Fruit fly (Drosophila melanogaster): ENCODE measurements around the gene CG8326.
A peak's percentile ranks its signal among the peaks of the same experiment; 100 is the strongest.

CG8326 gene

DNA sequence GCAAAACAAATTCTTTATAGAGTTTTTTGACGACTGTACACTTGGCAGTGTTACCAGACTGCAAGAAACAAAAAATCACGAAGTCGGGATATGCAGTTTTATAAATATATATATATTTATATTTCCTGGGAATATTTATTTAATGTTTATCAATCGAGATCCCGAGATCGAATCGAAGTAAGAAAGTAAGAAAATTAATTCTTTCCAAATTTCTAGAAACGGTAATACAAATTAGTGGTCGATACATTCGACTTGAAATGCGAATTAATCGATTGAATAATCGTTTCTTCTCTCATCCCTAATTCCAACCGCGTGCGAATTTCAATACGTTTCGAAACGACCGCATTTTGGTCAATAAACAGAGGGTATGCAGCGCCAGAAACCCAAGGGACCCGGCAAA is 6.7 kb upstream of the CG8326 start, which contains the start of the genes CG8289 and CG5800:
CG8289 (minus strand) TSS at position 44 of the 400 bp plus-strand sequence.
CG5800 (plus strand) TSS at position 281 of the 400 bp plus-strand sequence.
- TF ChIP-seq Myc (optimal IDR thresholded peaks at IDR 0.05) (no peak), insv (optimal IDR thresholded peaks at IDR 0.05) (no peak), h (optimal IDR thresholded peaks at IDR 0.05) (no peak), psq (optimal IDR thresholded peaks at IDR 0.05) (no peak)

DNA sequence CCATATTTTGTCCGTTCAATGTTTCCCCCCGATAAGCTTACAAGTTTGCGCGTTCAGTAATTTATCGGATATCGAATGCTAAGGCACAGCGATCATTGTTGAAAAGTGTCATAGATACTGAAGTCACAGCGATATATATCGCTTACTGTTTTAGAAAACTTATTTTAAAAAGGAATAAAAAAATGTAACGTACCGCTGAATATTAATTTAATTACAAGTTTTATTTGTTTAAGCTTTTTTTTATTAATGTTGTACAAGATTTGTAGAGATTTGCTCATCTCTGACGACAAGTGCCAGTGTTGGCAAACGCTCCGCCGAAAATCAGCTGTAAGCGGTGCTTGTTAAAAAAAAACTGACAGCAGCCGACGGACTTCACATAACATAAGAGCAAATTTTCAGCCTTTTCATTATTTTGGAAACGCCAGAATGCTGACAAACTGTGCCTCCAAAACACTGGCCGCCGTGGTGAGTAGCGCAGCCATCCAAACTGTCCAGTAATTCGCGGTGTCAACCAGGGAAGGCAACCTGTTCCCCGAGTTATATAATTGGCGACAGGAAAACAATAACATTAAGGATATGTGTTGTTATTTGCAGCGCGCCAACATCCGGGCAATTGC is 2.8 kb upstream of the CG8326 start, which contains the start of the genes corolla and ND-24:
corolla (minus strand) TSS at position 52 of the 617 bp plus-strand sequence.
ND-24 (plus strand) TSS at position 94 of the 617 bp plus-strand sequence.
- TF ChIP-seq insv (optimal IDR thresholded peaks at IDR 0.05) = no peak
- peak; percentile 37 for TF ChIP-seq psq (optimal IDR thresholded peaks at IDR 0.05)

DNA sequence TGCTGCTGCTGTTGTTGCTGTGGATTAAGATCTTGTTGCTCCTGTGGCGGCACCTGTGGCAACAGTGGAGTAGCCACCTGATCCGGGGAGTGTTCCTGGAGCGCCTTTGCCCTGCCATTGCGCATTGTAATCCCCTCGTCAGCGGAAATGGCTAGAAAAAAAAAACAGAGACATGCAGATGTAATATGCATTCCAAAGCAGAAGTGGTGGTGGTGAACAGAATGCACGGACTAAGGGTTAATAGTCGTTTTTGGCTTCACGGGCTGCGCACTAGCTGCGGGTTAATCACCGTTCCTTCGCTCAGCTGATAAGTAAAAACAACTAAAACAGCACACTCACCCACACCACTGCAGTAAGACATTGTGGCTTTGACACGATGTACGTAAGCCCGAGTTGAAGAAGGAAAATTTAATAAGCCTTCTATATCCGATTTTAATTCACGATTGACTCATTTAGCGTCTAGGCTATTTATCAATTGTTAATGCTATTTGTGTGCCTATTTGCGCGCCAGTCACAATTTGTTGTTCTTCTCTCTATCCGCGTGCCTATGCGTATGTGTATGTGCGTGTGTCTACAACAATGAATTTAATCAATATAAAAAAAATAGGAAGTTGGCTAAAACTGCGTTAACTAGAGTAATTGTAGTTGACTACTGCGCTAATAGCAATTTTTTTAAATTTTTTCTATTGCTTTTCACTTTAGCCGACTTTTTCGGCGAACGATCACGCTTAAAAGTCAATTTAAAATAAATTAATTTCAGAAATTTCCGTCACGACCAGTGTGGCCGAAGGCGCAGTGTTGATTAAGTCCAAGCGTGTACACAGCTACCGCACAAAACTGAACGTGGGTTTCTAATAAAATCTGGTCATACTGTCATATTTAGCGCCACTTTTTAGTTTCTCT is 2.0 kb downstream of the CG8326 start, which contains the start of gene stas:
stas (minus strand) TSS at position 806 of the 903 bp plus-strand sequence.
- TF ChIP-seq Sin3A (optimal IDR thresholded peaks at IDR 0.05) = no peak
- no peak for TF ChIP-seq Myc (optimal IDR thresholded peaks at IDR 0.05)
- no peak for TF ChIP-seq ttk (optimal IDR thresholded peaks at IDR 0.05)
- no peak for TF ChIP-seq insv (optimal IDR thresholded peaks at IDR 0.05)
- TF ChIP-seq h (optimal IDR thresholded peaks at IDR 0.05) = no peak
- TF ChIP-seq psq (optimal IDR thresholded peaks at IDR 0.05) = no peak

DNA sequence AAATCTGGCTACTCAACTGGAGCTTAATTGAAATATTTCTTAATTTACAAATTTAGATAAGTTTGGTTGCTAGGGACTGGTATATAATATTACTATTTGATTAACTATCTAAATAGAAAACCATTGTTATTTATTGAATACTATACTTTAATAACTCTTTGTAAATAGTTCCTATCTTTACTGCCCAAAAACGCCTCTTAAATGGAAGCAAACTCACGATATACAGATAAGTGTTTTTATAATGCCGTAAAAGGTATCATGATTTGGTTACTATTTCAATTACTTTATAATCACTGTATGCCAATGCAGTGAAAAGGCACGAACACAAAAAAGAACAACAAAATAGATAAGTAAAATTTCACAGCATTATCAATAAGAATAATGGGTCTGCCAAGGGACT is 3.5 kb downstream of the CG8326 start:
- no peak for TF ChIP-seq insv (optimal IDR thresholded peaks at IDR 0.05)
- no peak for TF ChIP-seq Sin3A (optimal IDR thresholded peaks at IDR 0.05)
- no peak for TF ChIP-seq ttk (optimal IDR thresholded peaks at IDR 0.05)
- TF ChIP-seq h (optimal IDR thresholded peaks at IDR 0.05) = no peak
- no peak for TF ChIP-seq psq (optimal IDR thresholded peaks at IDR 0.05)
- TF ChIP-seq Myc (optimal IDR thresholded peaks at IDR 0.05) = no peak

DNA sequence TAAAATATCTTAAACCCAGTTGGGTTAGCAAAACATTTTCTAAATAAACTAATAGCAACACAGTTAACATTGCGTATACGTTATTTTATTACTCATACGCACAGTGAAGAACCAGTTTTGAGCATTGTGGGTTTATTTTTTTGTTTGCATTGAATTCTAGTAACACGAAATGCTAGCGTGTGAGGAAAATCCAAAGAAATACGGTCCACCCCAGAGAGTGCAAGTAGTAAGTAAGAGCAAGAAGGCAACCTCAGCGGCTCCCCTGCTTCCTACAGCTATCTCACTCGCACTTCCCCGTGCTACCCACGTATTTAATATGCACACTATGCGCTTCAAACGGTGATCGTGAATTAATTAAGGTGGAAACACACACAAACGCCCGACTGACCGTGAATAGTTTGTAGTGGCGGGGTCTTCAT is 4.3 kb downstream of the CG8326 start:
- TF ChIP-seq ttk (optimal IDR thresholded peaks at IDR 0.05) (no peak), insv (optimal IDR thresholded peaks at IDR 0.05) (no peak), h (optimal IDR thresholded peaks at IDR 0.05) (no peak), Sin3A (optimal IDR thresholded peaks at IDR 0.05) (no peak), Myc (optimal IDR thresholded peaks at IDR 0.05) (no peak), psq (optimal IDR thresholded peaks at IDR 0.05) (no peak)

DNA sequence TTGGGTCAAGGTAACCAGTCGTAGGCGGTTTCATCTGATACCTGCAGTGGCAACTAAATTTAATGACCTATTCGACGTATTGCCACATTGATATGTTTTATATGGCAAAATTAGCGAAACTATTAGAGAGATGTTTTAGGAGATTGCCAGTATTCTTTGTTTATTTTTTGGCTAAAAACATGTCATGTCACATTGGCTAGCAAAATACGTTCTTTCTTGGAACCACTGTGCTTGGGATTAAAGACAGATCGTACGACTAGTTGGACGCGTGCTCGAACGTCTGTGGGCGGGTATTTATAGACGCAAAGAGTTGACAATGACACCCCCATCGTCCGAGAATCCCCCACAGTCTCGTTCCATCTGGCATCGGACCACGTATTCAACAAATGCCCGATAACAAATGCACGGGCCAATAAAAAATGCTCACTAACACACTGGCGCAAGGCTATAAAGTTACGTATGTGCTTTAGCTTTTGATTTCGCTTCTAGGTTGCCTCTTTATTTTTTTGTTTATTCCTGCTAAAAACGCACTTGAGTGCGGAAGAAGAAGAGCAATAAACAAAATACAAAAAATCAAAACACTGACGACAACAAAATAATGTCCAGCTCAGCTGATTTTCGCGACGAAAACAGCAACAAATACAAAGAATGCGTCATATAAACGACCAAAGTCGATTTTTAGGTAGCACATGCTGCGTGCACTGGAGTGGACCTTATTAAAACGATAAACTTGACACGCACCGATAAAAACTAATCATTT is 4.9 kb downstream of the CG8326 start:
- TF ChIP-seq Myc (optimal IDR thresholded peaks at IDR 0.05) (no peak), h (optimal IDR thresholded peaks at IDR 0.05) (no peak), ttk (optimal IDR thresholded peaks at IDR 0.05) (no peak), psq (optimal IDR thresholded peaks at IDR 0.05) (no peak), insv (optimal IDR thresholded peaks at IDR 0.05) (no peak), Sin3A (optimal IDR thresholded peaks at IDR 0.05) (no peak)

DNA sequence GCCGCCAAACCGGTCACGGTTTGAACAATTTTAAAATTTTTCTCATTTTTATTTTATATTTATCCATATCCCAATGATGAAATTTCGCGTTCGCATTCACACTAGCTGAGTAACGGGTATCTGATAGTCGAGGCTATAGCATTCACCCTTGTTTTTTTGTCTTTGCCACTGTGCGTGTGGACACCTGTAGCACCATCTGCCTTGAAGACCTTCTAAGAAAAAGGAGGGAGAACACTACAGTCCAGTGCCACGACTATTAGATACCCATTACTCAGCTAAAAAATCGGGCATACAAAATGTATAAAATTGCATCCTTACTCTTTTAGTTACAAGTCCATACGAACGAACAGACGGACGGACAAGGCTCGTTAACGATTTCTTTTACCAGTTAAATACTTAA is 7.1 kb downstream of the CG8326 start:
- TF ChIP-seq Myc (optimal IDR thresholded peaks at IDR 0.05) (no peak), h (optimal IDR thresholded peaks at IDR 0.05) (no peak), Sin3A (optimal IDR thresholded peaks at IDR 0.05) (no peak), insv (optimal IDR thresholded peaks at IDR 0.05) (no peak), ttk (optimal IDR thresholded peaks at IDR 0.05) (no peak), psq (optimal IDR thresholded peaks at IDR 0.05) (no peak)

DNA sequence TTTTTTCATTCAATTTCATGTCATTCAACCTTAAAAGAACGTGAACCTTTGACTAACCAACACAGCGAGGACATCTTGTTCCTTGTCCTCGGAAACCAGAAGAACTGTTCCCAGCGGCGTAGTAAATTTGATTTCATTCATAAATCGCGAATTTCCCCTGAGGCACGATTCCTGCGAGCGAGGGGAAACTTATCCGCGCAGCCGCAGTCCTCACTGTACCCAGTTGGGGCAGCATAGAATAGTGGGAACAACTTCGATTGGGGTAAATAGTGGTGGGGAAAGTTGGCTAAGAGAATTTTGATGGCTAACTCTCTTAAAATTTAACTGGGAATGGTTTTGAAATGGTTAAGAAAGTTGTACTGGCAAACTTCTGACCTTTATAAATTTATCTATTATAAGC is 17.8 kb downstream of the CG8326 start:
- TF ChIP-seq Sin3A (optimal IDR thresholded peaks at IDR 0.05) (no peak), psq (optimal IDR thresholded peaks at IDR 0.05) (no peak), insv (optimal IDR thresholded peaks at IDR 0.05) (no peak), ttk (optimal IDR thresholded peaks at IDR 0.05) (no peak), h (optimal IDR thresholded peaks at IDR 0.05) (no peak), Myc (optimal IDR thresholded peaks at IDR 0.05) (no peak)

DNA sequence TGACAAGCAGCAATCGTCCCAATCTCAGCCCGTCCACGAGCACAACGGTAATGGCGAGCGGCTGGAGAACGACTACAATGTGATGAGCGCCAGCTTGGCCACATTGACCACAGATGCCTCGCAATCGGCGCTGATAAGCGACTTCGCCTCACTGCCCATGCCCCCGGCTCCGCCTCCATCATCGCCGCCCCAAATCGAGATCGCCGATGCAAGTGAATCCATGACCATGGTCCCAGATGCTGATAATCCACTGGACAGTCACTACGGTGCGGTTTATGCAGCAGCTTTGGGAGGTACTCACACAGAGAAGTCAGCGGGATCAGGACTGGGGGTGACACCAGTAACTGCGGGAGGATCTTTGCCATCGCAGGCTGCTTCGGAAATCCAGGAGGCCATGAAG is 26.8 kb downstream of the CG8326 start:
- TF ChIP-seq h (optimal IDR thresholded peaks at IDR 0.05) = no peak
- TF ChIP-seq ttk (optimal IDR thresholded peaks at IDR 0.05) = no peak
- TF ChIP-seq Myc (optimal IDR thresholded peaks at IDR 0.05) = no peak
- TF ChIP-seq insv (optimal IDR thresholded peaks at IDR 0.05) = no peak
- no peak for TF ChIP-seq psq (optimal IDR thresholded peaks at IDR 0.05)
- no peak for TF ChIP-seq Sin3A (optimal IDR thresholded peaks at IDR 0.05)

DNA sequence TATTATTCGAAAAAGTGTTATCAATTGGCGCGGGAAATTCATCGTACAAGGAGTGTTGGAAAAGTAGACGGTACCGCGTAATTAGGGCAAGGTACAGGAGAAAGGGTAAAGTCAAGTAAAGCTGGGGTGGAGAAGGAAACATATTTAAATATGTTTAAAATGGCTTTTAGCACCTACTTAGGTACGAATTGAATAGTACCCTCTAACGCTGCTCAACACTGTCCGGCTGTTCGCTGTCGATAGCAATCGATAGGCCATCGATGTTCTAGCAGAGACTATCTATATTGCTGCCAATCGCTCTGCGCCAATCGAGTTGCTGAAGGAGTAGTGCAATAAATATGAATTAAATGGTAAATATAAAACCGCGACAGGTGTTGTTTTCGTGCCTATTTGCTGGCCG is 30.0 kb downstream of the CG8326 start, which contains the start of gene X11L:
X11L (plus strand) TSS at position 279 of the 400 bp plus-strand sequence.
- no peak for TF ChIP-seq h (optimal IDR thresholded peaks at IDR 0.05)
- no peak for TF ChIP-seq ttk (optimal IDR thresholded peaks at IDR 0.05)
- TF ChIP-seq psq (optimal IDR thresholded peaks at IDR 0.05) = no peak
- TF ChIP-seq insv (optimal IDR thresholded peaks at IDR 0.05) = no peak
- TF ChIP-seq Myc (optimal IDR thresholded peaks at IDR 0.05) = no peak
- TF ChIP-seq Sin3A (optimal IDR thresholded peaks at IDR 0.05) = no peak

DNA sequence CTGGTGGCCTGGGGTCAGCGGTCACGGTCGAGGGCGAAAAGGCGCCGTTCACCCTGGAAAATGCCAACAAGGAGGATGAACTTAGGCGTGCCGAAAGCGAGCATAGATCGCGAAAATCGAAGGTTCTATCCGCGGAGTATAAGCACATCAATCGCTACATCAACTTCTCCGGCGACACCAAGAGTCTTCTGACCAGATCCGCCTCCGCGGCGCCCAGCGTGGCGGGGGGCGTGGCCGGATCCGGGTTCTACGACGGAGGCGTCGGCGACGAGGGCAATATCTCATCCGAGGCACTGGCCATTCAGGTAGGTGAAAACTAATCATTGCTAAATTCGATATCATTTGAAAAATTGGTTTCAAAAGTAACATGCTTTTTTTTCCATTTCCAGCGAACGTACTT is 31.7 kb downstream of the CG8326 start:
- no peak for TF ChIP-seq h (optimal IDR thresholded peaks at IDR 0.05)
- no peak for TF ChIP-seq psq (optimal IDR thresholded peaks at IDR 0.05)
- no peak for TF ChIP-seq Myc (optimal IDR thresholded peaks at IDR 0.05)
- TF ChIP-seq insv (optimal IDR thresholded peaks at IDR 0.05) = no peak
- no peak for TF ChIP-seq ttk (optimal IDR thresholded peaks at IDR 0.05)
- no peak for TF ChIP-seq Sin3A (optimal IDR thresholded peaks at IDR 0.05)

All from Kc167 (cell line).